Worm (Caenorhabditis elegans) whole organism, L3 larva: ENCODE data around the gene F20D6.10.

ENCODE experiments used
- egl-27 ChIP-seq: sonication (generic microtip); optimal IDR thresholded peaks from 4 replicates; lab custom pipeline; 2017; ENCODE audit warnings: missing biosample characterization, missing genetic modification reagents, missing genetic modification characterization
- elt-2 ChIP-seq: sonication (generic microtip); optimal IDR thresholded peaks from 2 replicates; lab custom pipeline; 2016; ENCODE audit warnings: missing genetic modification reagents, mild to moderate bottlenecking, missing genetic modification characterization, missing compliant biosample characterization
- elt-3 ChIP-seq, 3 experiments: fragments of 150-350 bp in 1 of 3; sonication (generic microtip) in 2 of 3; optimal IDR thresholded peaks; 2 replicates in 2 of 3; 4 replicates in 1 of 3; lab custom pipeline; 2014 to 2017; ENCODE audit warnings: missing biosample characterization in 3 of 3, missing genetic modification characterization in 3 of 3
- jun-1 ChIP-seq: fragments of 150-350 bp; optimal IDR thresholded peaks from 2 replicates; lab custom pipeline; 2014; ENCODE audit warnings: missing biosample characterization, missing genetic modification reagents, missing genetic modification characterization
- lin-39 ChIP-seq: fragments of 150-350 bp; optimal IDR thresholded peaks from 2 replicates; lab custom pipeline; 2018; ENCODE audit warnings: missing biosample characterization, missing genetic modification reagents, missing genetic modification characterization
- nhr-11 ChIP-seq: fragments of 150-350 bp; optimal IDR thresholded peaks from 2 replicates; lab custom pipeline; 2014; ENCODE audit warnings: missing biosample characterization, missing genetic modification characterization
- nhr-237 ChIP-seq: fragments of 150-350 bp; optimal IDR thresholded peaks from 2 replicates; lab custom pipeline; 2014; ENCODE audit warnings: missing biosample characterization, missing genetic modification characterization
- nhr-25 ChIP-seq: sonication (generic microtip); optimal IDR thresholded peaks from 2 replicates; lab custom pipeline; 2017; ENCODE audit warnings: missing biosample characterization, missing genetic modification characterization
- nhr-43 ChIP-seq: sonication (generic microtip); optimal IDR thresholded peaks from 2 replicates; lab custom pipeline; 2016; ENCODE audit warnings: mild to moderate bottlenecking, missing genetic modification characterization, missing compliant biosample characterization; ENCODE audit not compliant: poor library complexity, severe bottlenecking
- unc-62 ChIP-seq: fragments of 150-350 bp; sonication (generic microtip); optimal IDR thresholded peaks from 4 replicates; lab custom pipeline; 2014; ENCODE audit warnings: missing biosample characterization, missing genetic modification reagents, missing genetic modification characterization
- ztf-11 ChIP-seq: fragments of 150-350 bp; optimal IDR thresholded peaks from 2 replicates; lab custom pipeline; 2014; ENCODE audit warnings: missing biosample characterization, missing genetic modification characterization

DNA sequence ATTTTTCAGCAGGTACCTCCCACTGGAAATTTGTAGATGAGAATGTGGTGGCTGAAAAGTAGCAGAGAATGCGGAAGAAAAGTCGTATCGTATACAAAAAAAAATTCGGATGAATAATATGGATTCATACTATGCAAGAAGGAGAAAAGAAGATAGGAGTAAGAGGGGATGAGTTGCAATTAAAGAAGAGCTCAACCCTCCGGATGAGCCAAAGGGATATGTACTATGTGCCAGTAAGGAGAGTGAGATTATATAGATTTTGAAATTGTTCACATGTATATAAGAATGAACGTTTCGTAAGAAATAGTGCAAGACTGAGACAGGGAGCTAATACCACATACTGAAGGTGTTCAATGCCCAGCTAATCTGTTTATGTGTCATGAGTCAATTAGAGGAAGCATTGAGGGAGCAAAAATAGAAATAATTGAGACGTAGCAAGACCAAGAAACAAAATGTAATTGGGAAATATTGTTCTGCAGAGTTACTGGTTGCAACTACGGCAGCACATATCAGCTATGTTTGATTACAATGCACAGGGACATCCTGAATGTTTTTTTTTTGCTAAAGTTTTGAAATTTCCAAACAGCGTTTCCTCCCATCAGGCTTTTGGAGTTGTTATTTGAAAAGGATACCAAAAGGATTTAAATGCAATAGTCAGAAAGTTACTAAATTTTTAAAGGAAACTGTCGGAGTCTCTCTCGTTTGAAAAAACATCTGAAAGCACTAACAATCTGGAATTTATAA lies 27.3 kb downstream of the F20D6.10 start, which contains the start of gene F20D6.8:
- no peak for TF ChIP-seq egl-27 (tag; lab: Kevin White, UChicago)
- no peak for TF ChIP-seq elt-2
- no peak for TF ChIP-seq nhr-11 (tag; lab: Kevin White, UChicago)
- no peak for TF ChIP-seq jun-1 (tag; lab: Kevin White, UChicago)
- no peak for TF ChIP-seq elt-3 (tag; optimal IDR thresholded peaks at IDR 0.05; lab: Kevin White, UChicago)
- no peak for TF ChIP-seq nhr-237 (tag; lab: Kevin White, UChicago)
- TF ChIP-seq nhr-25 = no peak
- no peak for TF ChIP-seq nhr-43 (tag; lab: Kevin White, UChicago)
- no peak for TF ChIP-seq ztf-11 (tag; lab: Kevin White, UChicago)
- TF ChIP-seq unc-62 = no peak
- TF ChIP-seq lin-39 (tag; lab: Kevin White, UChicago) = no peak
